Worm (Caenorhabditis elegans): ENCODE results near the gene nspg-11.

The nspg-11 gene

DNA sequence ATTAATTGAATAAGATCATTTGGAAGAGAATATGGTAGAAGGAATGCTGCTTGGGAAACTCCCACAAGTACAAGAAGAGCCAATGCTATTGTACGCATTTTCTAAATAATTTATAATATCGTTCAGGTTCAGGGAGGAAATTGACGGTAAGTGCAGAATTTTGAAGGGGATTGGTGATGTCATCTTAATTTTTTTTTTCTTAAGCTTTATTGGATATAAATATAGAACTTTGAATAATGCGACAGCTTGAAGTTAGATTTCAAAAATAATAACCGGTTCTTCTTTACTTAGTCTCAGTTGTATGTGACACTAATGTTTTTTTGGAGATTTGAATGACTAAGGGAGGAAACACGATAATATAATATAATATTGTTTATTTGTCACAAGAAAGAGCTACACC is 6.9 kb upstream of the nspg-11 start, which contains the start of gene nspg-7.1:
nspg-7.1 (minus strand) TSS at position 101 of the 400 bp plus-strand sequence.
- TF ChIP-seq nhr-23 (tag; optimal IDR thresholded peaks at IDR 0.05) (no peak), alr-1 (tag; optimal IDR thresholded peaks at IDR 0.05) (no peak), lin-39 (tag; optimal IDR thresholded peaks at IDR 0.05) (no peak), ztf-1 (GFP tag; conservative IDR thresholded peaks at IDR 0.05) (no peak), nhr-129 (tag; optimal IDR thresholded peaks at IDR 0.05) (no peak), elt-1 (tag; optimal IDR thresholded peaks at IDR 0.05) (no peak), nhr-10 (tag; optimal IDR thresholded peaks at IDR 0.05) (no peak), fos-1 (tag; optimal IDR thresholded peaks at IDR 0.05) (no peak), mab-5 (tag; optimal IDR thresholded peaks at IDR 0.05) (no peak), elt-3 (tag; optimal IDR thresholded peaks at IDR 0.05) (no peak), C34F6.9 (tag; optimal IDR thresholded peaks at IDR 0.05) (no peak)

DNA sequence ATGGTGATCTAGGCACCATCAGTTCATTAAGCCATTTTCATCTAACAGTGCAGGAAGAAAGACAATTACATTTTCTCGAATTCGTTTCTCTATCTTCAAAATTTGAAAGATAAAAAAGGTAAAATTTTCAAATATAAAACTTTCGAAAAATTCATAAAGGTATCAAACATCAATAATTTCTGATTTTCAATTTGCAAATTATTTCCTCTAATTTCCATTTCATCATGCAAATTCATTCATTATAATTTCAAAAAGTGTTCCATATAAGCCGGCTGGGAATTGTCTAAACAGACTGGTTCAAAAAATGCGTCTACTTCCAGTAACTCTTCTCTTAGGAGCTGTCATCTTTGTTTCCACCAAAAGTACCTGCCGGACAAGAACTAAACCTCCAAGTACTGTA is 3.8 kb upstream of the nspg-11 start, which contains the start of gene clec-183:
clec-183 (plus strand) TSS at position 301 of the 400 bp plus-strand sequence.
- no peak for TF ChIP-seq nhr-11 (tag; optimal IDR thresholded peaks at IDR 0.05)
- TF ChIP-seq lin-13 (GFP tag; optimal IDR thresholded peaks at IDR 0.05), result no peak
- TF ChIP-seq nhr-21 (tag; optimal IDR thresholded peaks at IDR 0.05), result no peak
- no peak for TF ChIP-seq nhr-23 (tag; optimal IDR thresholded peaks at IDR 0.05)
- no peak for TF ChIP-seq gmeb-1 (tag; optimal IDR thresholded peaks at IDR 0.05)
- TF ChIP-seq mbf-1 (tag; optimal IDR thresholded peaks at IDR 0.05), result no peak
- no peak for TF ChIP-seq blmp-1 (tag; optimal IDR thresholded peaks at IDR 0.05; ENCODE audit: insufficient read depth)
- TF ChIP-seq R02D3.7 (tag; optimal IDR thresholded peaks at IDR 0.05), result no peak
- no peak for TF ChIP-seq elt-3 (tag; optimal IDR thresholded peaks at IDR 0.05)
- no peak for TF ChIP-seq unc-39 (tag; optimal IDR thresholded peaks at IDR 0.05)
- no peak for TF ChIP-seq aly-2 (tag; optimal IDR thresholded peaks at IDR 0.05)
- TF ChIP-seq Y55F3AM.14 (GFP tag; optimal IDR thresholded peaks at IDR 0.05), result no peak
- no peak for TF ChIP-seq elt-1 (tag; optimal IDR thresholded peaks at IDR 0.05)
- TF ChIP-seq nhr-129 (tag; optimal IDR thresholded peaks at IDR 0.05), result no peak

DNA sequence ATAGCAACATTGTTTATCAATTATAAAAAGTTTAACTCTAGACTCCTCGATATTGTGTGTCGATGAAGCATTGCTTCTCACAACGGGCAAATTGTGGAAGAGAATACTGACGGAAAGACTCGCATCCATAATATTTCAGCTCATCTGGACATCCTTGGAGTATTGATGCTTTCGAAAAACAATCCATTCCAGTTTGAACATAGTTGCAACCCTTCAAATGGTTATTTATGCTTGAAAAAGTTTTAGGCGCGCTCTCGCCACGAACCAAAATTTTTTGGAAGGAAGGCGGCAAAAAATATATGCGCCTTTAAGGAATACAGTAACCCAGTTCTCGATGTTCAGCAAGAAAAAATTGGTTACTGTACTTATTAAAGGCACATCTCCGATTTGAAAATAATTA is 1.4 kb downstream of the nspg-11 start:
- TF ChIP-seq ama-1 (optimal IDR thresholded peaks at IDR 0.05) (peak; percentile 16), crh-2 (tag; optimal IDR thresholded peaks at IDR 0.05) (peak; percentile 25), ZK546.5 (tag; optimal IDR thresholded peaks at IDR 0.05) (no peak), sma-3 (GFP tag; optimal IDR thresholded peaks at IDR 0.05) (peak; percentile 25), sma-9 (GFP tag; optimal IDR thresholded peaks at IDR 0.05) (peak; percentile 37), sma-9 (tag; optimal IDR thresholded peaks at IDR 0.05) (no peak), nhr-10 (tag; optimal IDR thresholded peaks at IDR 0.05) (no peak), mdl-1 (tag; optimal IDR thresholded peaks at IDR 0.05) (no peak)

DNA sequence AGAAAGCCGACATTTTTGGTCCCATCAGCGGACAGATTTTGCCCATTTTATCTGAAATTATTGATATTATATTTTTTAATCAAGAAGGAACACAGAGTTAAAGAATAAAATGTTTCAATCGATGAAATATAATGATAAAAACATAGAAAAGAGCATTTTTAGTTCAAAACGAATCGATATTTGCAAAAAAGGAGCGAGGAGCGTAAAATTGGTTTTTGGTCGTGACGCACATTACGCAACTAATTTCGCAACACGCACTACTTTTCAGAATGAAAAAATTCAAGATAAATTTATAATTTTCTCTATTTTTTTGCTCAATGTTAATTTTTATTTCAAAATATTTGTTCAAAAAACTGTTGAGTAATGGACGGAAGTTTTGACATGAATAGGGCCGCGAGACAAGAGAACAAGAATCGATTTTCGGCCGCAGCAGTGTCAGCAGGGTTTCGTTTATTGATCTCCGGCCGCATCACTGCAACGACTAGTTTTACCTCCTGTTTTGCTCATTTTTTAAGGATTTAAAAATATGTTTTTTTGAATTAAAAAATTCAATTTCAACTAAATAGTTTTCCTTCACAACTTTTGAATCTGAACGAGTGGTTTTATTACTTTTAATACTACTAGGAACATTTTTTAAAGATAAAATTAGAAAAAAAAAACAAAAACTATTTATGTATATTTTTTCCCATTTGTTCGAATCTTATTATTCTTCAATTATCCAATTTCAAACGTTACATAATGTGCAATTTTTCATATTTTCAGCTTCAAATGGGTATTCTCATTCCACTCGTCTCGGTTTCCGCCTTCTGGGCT is 2.6 kb downstream of the nspg-11 start, which contains the start of the genes F49C12.12 and vha-17:
F49C12.12 (minus strand) TSS at position 51 of the 813 bp plus-strand sequence.
vha-17 (plus strand) TSS at position 763 of the 813 bp plus-strand sequence.
- no peak for TF ChIP-seq sma-3 (GFP tag; optimal IDR thresholded peaks at IDR 0.05)
- TF ChIP-seq nhr-6 (tag; optimal IDR thresholded peaks at IDR 0.05), result no peak
- no peak for TF ChIP-seq R02D3.7 (tag; optimal IDR thresholded peaks at IDR 0.05)
- peak; percentile 7 for TF ChIP-seq gmeb-1 (tag; optimal IDR thresholded peaks at IDR 0.05)
- peak; percentile 59 for TF ChIP-seq unc-55 (GFP tag; optimal IDR thresholded peaks at IDR 0.05)
- TF ChIP-seq C34F6.9 (tag; optimal IDR thresholded peaks at IDR 0.05), result peak; percentile 70
- TF ChIP-seq nhr-21 (tag; optimal IDR thresholded peaks at IDR 0.05), result no peak
- TF ChIP-seq lsy-2 (tag; optimal IDR thresholded peaks at IDR 0.05), result peak in 1 of 2 experiments; percentile 56
- TF ChIP-seq elt-3 (tag; optimal IDR thresholded peaks at IDR 0.05), result no peak
- TF ChIP-seq ceh-16 (tag; optimal IDR thresholded peaks at IDR 0.05), result no peak
- TF ChIP-seq nhr-237 (tag; optimal IDR thresholded peaks at IDR 0.05), result no peak
- no peak for TF ChIP-seq mbf-1 (tag; optimal IDR thresholded peaks at IDR 0.05)
- TF ChIP-seq peb-1 (tag; optimal IDR thresholded peaks at IDR 0.05), result no peak
- TF ChIP-seq fos-1 (tag; optimal IDR thresholded peaks at IDR 0.05), result peak; percentile 67
- peak; percentile 17 for TF ChIP-seq crh-2 (tag; optimal IDR thresholded peaks at IDR 0.05)

DNA sequence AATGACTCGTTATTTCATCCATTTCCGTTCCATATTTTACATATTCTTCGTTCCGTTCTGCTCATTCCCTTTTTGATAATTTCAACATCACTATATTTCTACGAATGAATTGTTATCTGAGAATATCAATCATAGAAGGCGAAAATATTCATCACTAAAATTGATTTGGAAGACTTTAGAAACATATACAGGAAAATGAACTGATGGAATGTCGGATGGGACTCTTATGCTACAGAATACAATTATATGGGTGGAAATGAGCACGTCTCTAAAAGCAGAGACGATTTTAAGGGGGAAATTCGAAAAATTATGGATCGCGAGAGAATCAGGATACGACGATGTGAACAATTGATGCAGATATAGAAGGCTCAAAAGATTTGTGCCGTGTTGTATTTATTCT is 3.9 kb downstream of the nspg-11 start:
- TF ChIP-seq nhr-25 (tag; optimal IDR thresholded peaks at IDR 0.05) (no peak), aly-2 (tag; optimal IDR thresholded peaks at IDR 0.05) (no peak), nhr-11 (tag; optimal IDR thresholded peaks at IDR 0.05) (no peak), mdl-1 (tag; optimal IDR thresholded peaks at IDR 0.05) (no peak), unc-55 (GFP tag; optimal IDR thresholded peaks at IDR 0.05) (no peak), ceh-16 (tag; optimal IDR thresholded peaks at IDR 0.05) (no peak), F13H6.1 (tag; optimal IDR thresholded peaks at IDR 0.05) (no peak), dmd-4 (tag; optimal IDR thresholded peaks at IDR 0.05) (no peak), mab-5 (tag; optimal IDR thresholded peaks at IDR 0.05) (no peak), blmp-1 (tag; optimal IDR thresholded peaks at IDR 0.05; ENCODE audit: insufficient read depth) (no peak), nhr-237 (tag; optimal IDR thresholded peaks at IDR 0.05) (no peak), sma-3 (GFP tag; optimal IDR thresholded peaks at IDR 0.05) (no peak), unc-62 (GFP tag; optimal IDR thresholded peaks at IDR 0.05) (no peak)
